Worm (Caenorhabditis elegans) whole organism, L1 larva: ENCODE results near the gene T10B9.9.

Experiments
- C04F5.9 ChIP-seq: sonication (generic microtip); optimal IDR thresholded peaks from 2 replicates; lab custom pipeline; 2016; ENCODE audit warnings: missing genetic modification characterization, missing compliant biosample characterization
- C34B4.2 ChIP-seq: sonication (generic microtip); optimal IDR thresholded peaks from 2 replicates; lab custom pipeline; 2017; ENCODE audit warnings: mild to moderate bottlenecking, missing genetic modification characterization, missing compliant biosample characterization
- F16B12.6 ChIP-seq: fragments of 150-350 bp; optimal IDR thresholded peaks from 2 replicates; lab custom pipeline; 2014; ENCODE audit warnings: missing biosample characterization, missing genetic modification characterization
- Y116A8C.19 ChIP-seq: sonication (generic microtip); optimal IDR thresholded peaks from 2 replicates; lab custom pipeline; 2016; ENCODE audit warnings: missing compliant biosample characterization, missing genetic modification characterization, borderline replicate concordance
- alr-1 ChIP-seq: fragments of 200-800 bp; sonication (Bioruptor generic); optimal IDR thresholded peaks from 2 replicates; lab custom pipeline; 2018; ENCODE audit warnings: borderline replicate concordance, mild to moderate bottlenecking, missing genetic modification characterization, missing compliant biosample characterization
- blmp-1 ChIP-seq: fragments of 150-350 bp; optimal IDR thresholded peaks from 2 replicates; lab custom pipeline; 2014; ENCODE audit warnings: missing biosample characterization, missing genetic modification characterization
- ceh-63 ChIP-seq: fragments of 200-800 bp; sonication (Bioruptor generic); optimal IDR thresholded peaks from 2 replicates; lab custom pipeline; 2018; ENCODE audit warnings: mild to moderate bottlenecking, missing genetic modification characterization, missing compliant biosample characterization
- ceh-82 ChIP-seq, 3 experiments: fragments of 150-350 bp in 1 of 3; sonication (generic microtip) in 2 of 3; optimal IDR thresholded peaks; 2 replicates each; lab custom pipeline; 2014 to 2017; ENCODE audit warnings: missing biosample characterization in 3 of 3, missing genetic modification characterization in 3 of 3
- ceh-88 ChIP-seq: fragments of 200-800 bp; sonication (Bioruptor generic); IDR thresholded peaks from 2 replicates; pipeline ENCODE4 v1.3.6; 2022; ENCODE audit warnings: missing genetic modification characterization, missing compliant biosample characterization
- ceh-90 ChIP-seq: sonication (generic microtip); optimal IDR thresholded peaks from 2 replicates; lab custom pipeline; 2016; ENCODE audit warnings: missing genetic modification characterization, missing compliant biosample characterization
- dpl-1 ChIP-seq, 3 experiments: fragments of 150-350 bp in 2 of 3; sonication (generic microtip) in 1 of 3; optimal IDR thresholded peaks; 2 replicates each; lab custom pipeline; 2014 to 2017; ENCODE audit warnings: missing biosample characterization in 3 of 3, missing genetic modification characterization in 3 of 3, missing genetic modification reagents in 3 of 3
- efl-1 ChIP-seq, 4 experiments: fragments of 150-350 bp; optimal IDR thresholded peaks in 3 of 4; peaks in 1 of 4; 1 replicate in 1 of 4; 2 replicates in 3 of 4; lab custom pipeline; 2014; ENCODE audit warnings: missing biosample characterization in 2 of 4, missing genetic modification characterization in 2 of 4, missing genetic modification reagents in 2 of 4
- elt-2 ChIP-seq: sonication (generic microtip); optimal IDR thresholded peaks from 2 replicates; lab custom pipeline; 2016; ENCODE audit warnings: missing genetic modification characterization, mild to moderate bottlenecking, inconsistent platforms, missing compliant biosample characterization, missing genetic modification reagents
- elt-3 ChIP-seq, 6 experiments: fragments of 150-350 bp in 1 of 6; sonication (generic microtip); optimal IDR thresholded peaks; 2 replicates each; lab custom pipeline; 2017 to 2018; ENCODE audit warnings: missing biosample characterization in 6 of 6, missing genetic modification characterization in 6 of 6, inconsistent platforms in 1 of 6
- fkh-8 ChIP-seq: sonication (generic microtip); optimal IDR thresholded peaks from 2 replicates; lab custom pipeline; 2016; ENCODE audit warnings: mild to moderate bottlenecking, missing genetic modification characterization, missing compliant biosample characterization
- grh-1 ChIP-seq: fragments of 200-800 bp; sonication (Bioruptor generic); IDR thresholded peaks from 2 replicates; pipeline ENCODE4 v1.3.6; 2022; ENCODE audit warnings: missing genetic modification reagents, missing genetic modification characterization, missing compliant biosample characterization
- isw-1 ChIP-seq: fragments of 200-800 bp; sonication (Bioruptor generic); IDR thresholded peaks from 2 replicates; pipeline ENCODE4 v1.3.6; 2022; ENCODE audit warnings: missing genetic modification characterization, missing compliant biosample characterization
- jun-1 ChIP-seq: fragments of 150-350 bp; optimal IDR thresholded peaks from 2 replicates; lab custom pipeline; 2014; ENCODE audit warnings: missing biosample characterization, missing genetic modification reagents, missing genetic modification characterization
- lin-14 ChIP-seq: fragments of 200-800 bp; sonication (Bioruptor generic); optimal IDR thresholded peaks from 2 replicates; lab custom pipeline; 2018; ENCODE audit warnings: mild to moderate bottlenecking, missing genetic modification characterization, moderate library complexity, missing compliant biosample characterization
- lin-35 ChIP-seq, 2 experiments: fragments of 150-350 bp; optimal IDR thresholded peaks; 2 replicates each; lab custom pipeline; 2014; ENCODE audit warnings: missing biosample characterization in 2 of 2, missing genetic modification characterization in 2 of 2, missing genetic modification reagents in 2 of 2
- lsy-2 ChIP-seq, 2 experiments: fragments of 150-350 bp; optimal IDR thresholded peaks; 2 replicates each; lab custom pipeline; 2014; ENCODE audit warnings: missing biosample characterization in 2 of 2, missing genetic modification characterization in 2 of 2
- mdl-1 ChIP-seq, 2 experiments: fragments of 150-350 bp; optimal IDR thresholded peaks; 2 replicates each; lab custom pipeline; 2014 to 2017; ENCODE audit warnings: missing biosample characterization in 2 of 2, missing genetic modification characterization in 2 of 2, inconsistent platforms in 1 of 2
- mep-1 ChIP-seq: fragments of 150-350 bp; optimal IDR thresholded peaks from 2 replicates; lab custom pipeline; 2014; ENCODE audit warnings: missing biosample characterization, missing genetic modification characterization
- nhr-11 ChIP-seq: fragments of 150-350 bp; optimal IDR thresholded peaks from 2 replicates; lab custom pipeline; 2014; ENCODE audit warnings: missing biosample characterization, missing genetic modification characterization
- nhr-12 ChIP-seq: sonication (generic microtip); optimal IDR thresholded peaks from 2 replicates; lab custom pipeline; 2017; ENCODE audit warnings: missing biosample characterization, missing genetic modification characterization
- nhr-19 ChIP-seq: fragments of 200-800 bp; sonication (Bioruptor generic); conservative IDR thresholded peaks from 2 replicates; pipeline ENCODE4 v1.3.6; 2022; ENCODE audit warnings: missing genetic modification characterization, missing compliant biosample characterization
- nhr-20 ChIP-seq: sonication (generic microtip); optimal IDR thresholded peaks from 2 replicates; lab custom pipeline; 2016; ENCODE audit warnings: mild to moderate bottlenecking, missing genetic modification characterization, missing compliant biosample characterization
- nhr-47 ChIP-seq: sonication (generic microtip); optimal IDR thresholded peaks from 2 replicates; lab custom pipeline; 2016; ENCODE audit warnings: mild to moderate bottlenecking, missing genetic modification characterization, moderate library complexity, missing compliant biosample characterization
- nhr-71 ChIP-seq: sonication (generic microtip); optimal IDR thresholded peaks from 2 replicates; lab custom pipeline; 2016; ENCODE audit warnings: mild to moderate bottlenecking, missing genetic modification characterization, moderate library complexity, missing compliant biosample characterization
- nhr-85 ChIP-seq: sonication (generic microtip); peaks from one replicate; lab custom pipeline; 2016; ENCODE audit warnings: missing genetic modification characterization, inconsistent platforms, missing compliant biosample characterization
- snpc-4 ChIP-seq: fragments of 150-350 bp; optimal IDR thresholded peaks from 2 replicates; lab custom pipeline; 2014; ENCODE audit warnings: missing biosample characterization, missing genetic modification characterization
- snu-23 ChIP-seq: sonication (generic microtip); optimal IDR thresholded peaks from 2 replicates; lab custom pipeline; 2016; ENCODE audit warnings: missing genetic modification characterization, missing compliant biosample characterization
- sup-37 ChIP-seq: fragments of 200-800 bp; sonication (Bioruptor generic); optimal IDR thresholded peaks from 2 replicates; lab custom pipeline; 2018; ENCODE audit warnings: mild to moderate bottlenecking, missing genetic modification characterization, missing compliant biosample characterization
- tlp-1 ChIP-seq: fragments of 150-350 bp; optimal IDR thresholded peaks from 2 replicates; lab custom pipeline; 2014; ENCODE audit warnings: missing biosample characterization, missing genetic modification characterization
- unc-130 ChIP-seq: fragments of 150-350 bp; optimal IDR thresholded peaks from 2 replicates; lab custom pipeline; 2017; ENCODE audit warnings: missing biosample characterization, missing genetic modification characterization, inconsistent platforms
- unc-30 ChIP-seq: sonication (generic microtip); optimal IDR thresholded peaks from 2 replicates; lab custom pipeline; 2017; ENCODE audit warnings: missing biosample characterization, missing genetic modification characterization
- unc-98 ChIP-seq: fragments of 200-800 bp; sonication (Bioruptor generic); IDR thresholded peaks from 2 replicates; pipeline ENCODE4 v1.3.6; 2022; ENCODE audit warnings: missing genetic modification characterization, missing compliant biosample characterization
- vab-15 ChIP-seq: sonication (generic microtip); optimal IDR thresholded peaks from 2 replicates; lab custom pipeline; 2017; ENCODE audit warnings: missing genotype, mild to moderate bottlenecking, missing genetic modification characterization, missing compliant biosample characterization
- xbp-1 ChIP-seq: sonication (generic microtip); optimal IDR thresholded peaks from 2 replicates; lab custom pipeline; 2016; ENCODE audit warnings: missing genetic modification characterization, missing compliant biosample characterization
- ztf-4 ChIP-seq: fragments of 150-350 bp; optimal IDR thresholded peaks from 2 replicates; lab custom pipeline; 2014; ENCODE audit warnings: missing biosample characterization, missing genetic modification characterization

The T10B9.9 gene

DNA sequence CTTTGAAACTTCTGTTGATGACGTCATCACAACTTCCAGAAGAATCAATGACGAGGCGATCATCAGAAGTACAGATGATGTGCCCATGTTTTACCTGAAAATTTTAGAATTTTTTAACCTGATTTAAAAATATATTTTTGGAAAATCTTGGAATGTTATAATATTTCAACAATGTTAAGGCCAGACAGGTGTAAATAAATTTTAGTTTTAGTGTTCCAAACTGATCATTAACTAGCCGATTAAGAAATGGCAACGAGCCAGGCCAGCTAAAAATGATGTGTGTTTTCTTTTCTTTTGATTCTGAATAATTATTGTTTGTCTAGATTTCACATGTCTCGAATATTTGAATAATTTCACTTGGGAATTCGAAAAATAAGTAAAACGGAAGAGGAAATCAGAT, at the start of gene T10B9.9:
TSS of gene T10B9.9 (minus strand) at position 101 of the 400 bp plus-strand sequence.
- TF ChIP-seq jun-1 (tag; lab: Kevin White, UChicago): no peak
- no peak for TF ChIP-seq nhr-11
- TF ChIP-seq nhr-85 (tag; lab: Kevin White, UChicago): no peak
- TF ChIP-seq lsy-2 (tag; optimal IDR thresholded peaks at IDR 0.05; lab: Kevin White, UChicago): no peak

DNA sequence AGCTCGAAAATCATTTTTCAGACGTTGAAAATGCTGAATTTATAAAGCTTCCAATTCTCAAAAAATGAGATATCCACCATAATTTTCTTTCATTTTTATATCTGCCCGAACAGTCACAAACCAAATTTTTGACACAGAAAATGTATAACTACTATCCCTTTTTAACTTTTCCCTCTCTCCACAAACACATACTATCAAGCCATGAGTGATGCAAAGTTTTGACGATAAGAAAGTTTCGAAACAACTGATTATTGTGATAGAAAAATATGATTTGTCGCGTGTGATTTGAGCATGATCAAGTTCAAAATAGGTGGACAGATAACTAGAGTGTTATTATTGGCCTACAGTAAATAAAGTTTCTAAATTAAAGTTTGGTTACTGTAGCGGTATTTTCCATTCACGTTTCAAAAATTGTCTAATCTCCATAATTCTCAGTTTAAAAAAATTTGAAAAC, 31.9 kb upstream of the T10B9.9 start, which contains the start of gene cyp-13A8:
TSS of gene cyp-13A8 (minus strand) at position 51 of the 454 bp plus-strand sequence.
- TF ChIP-seq nhr-20 (tag; lab: Kevin White, UChicago): peak; percentile 93
- TF ChIP-seq C34B4.2 (tag; lab: Kevin White, UChicago): no peak
- TF ChIP-seq unc-130 (tag; lab: Kevin White, UChicago): no peak
- TF ChIP-seq elt-2: peak; percentile 66
- TF ChIP-seq ceh-82 (tag; optimal IDR thresholded peaks at IDR 0.05; lab: Kevin White, UChicago): no peak
- TF ChIP-seq grh-1: no peak
- TF ChIP-seq mep-1 (tag; lab: Kevin White, UChicago): no peak
- TF ChIP-seq mdl-1 (tag; optimal IDR thresholded peaks at IDR 0.05; lab: Kevin White, UChicago): no peak
- no peak for TF ChIP-seq unc-98 (GFP tag; lab: Robert Waterston, UW)
- TF ChIP-seq nhr-71 (tag; lab: Kevin White, UChicago): peak; percentile 31
- TF ChIP-seq ceh-90 (tag; lab: Kevin White, UChicago): no peak
- no peak for TF ChIP-seq isw-1
- TF ChIP-seq lin-14 (GFP tag; lab: Kevin White, UChicago): peak; percentile 63
- no peak for TF ChIP-seq nhr-12
- TF ChIP-seq F16B12.6 (tag; lab: Kevin White, UChicago): no peak
- peak; percentile 60 for TF ChIP-seq nhr-85 (tag; lab: Kevin White, UChicago)
- no peak for TF ChIP-seq C04F5.9 (tag; lab: Kevin White, UChicago)
- TF ChIP-seq nhr-47 (tag; lab: Kevin White, UChicago): no peak
- TF ChIP-seq nhr-19: no peak
- TF ChIP-seq dpl-1 (GFP tag; optimal IDR thresholded peaks at IDR 0.05; lab: Kevin White, UChicago): no peak
- no peak for TF ChIP-seq unc-30 (tag; lab: Kevin White, UChicago)
- no peak for TF ChIP-seq Y116A8C.19 (tag; lab: Kevin White, UChicago)
- TF ChIP-seq ceh-63 (GFP tag; lab: Kevin White, UChicago): no peak
- TF ChIP-seq fkh-8 (tag; lab: Kevin White, UChicago): no peak
- no peak for TF ChIP-seq snpc-4 (tag; lab: Kevin White, UChicago)
- no peak for TF ChIP-seq nhr-11
- no peak for TF ChIP-seq xbp-1 (tag; lab: Kevin White, UChicago)
- TF ChIP-seq sup-37 (GFP tag; lab: Kevin White, UChicago): no peak
- TF ChIP-seq lsy-2 (tag; optimal IDR thresholded peaks at IDR 0.05; lab: Kevin White, UChicago): no peak
- TF ChIP-seq lin-35 (GFP tag; optimal IDR thresholded peaks at IDR 0.05; lab: Kevin White, UChicago): peak in 1 of 2 experiments; percentile 39
- TF ChIP-seq alr-1 (tag; lab: Kevin White, UChicago): no peak
- TF ChIP-seq tlp-1 (tag; lab: Kevin White, UChicago): no peak
- TF ChIP-seq elt-3 (tag; optimal IDR thresholded peaks at IDR 0.05; lab: Kevin White, UChicago): peak in 1 of 6 experiments; percentile 43
- no peak for TF ChIP-seq vab-15 (tag; lab: Kevin White, UChicago)
- TF ChIP-seq ztf-4: no peak
- TF ChIP-seq ceh-88 (GFP tag; lab: Robert Waterston, UW): no peak
- peak; percentile 23 for TF ChIP-seq snu-23
- peak; percentile 32 for TF ChIP-seq blmp-1 (tag; lab: Kevin White, UChicago)
- no peak for TF ChIP-seq efl-1 (optimal IDR thresholded peaks at IDR 0.05; lab: Kevin White, UChicago)
- TF ChIP-seq efl-1 (GFP tag; optimal IDR thresholded peaks at IDR 0.05 in 1 of 2; lab: Kevin White, UChicago): peak in 1 of 2 experiments; percentile 91
- TF ChIP-seq, all 84 proteins: peak for 10
